Worm (Caenorhabditis elegans) whole organism, young adult: ENCODE measurements around the gene D1086.9.
"Not testable (repeated sequence)": the region's sequence is repeated elsewhere in the genome, so short reads cannot be mapped to it uniquely, and the experiment has no call there.

Source experiments
- B0035.1 ChIP-seq: sonication (generic microtip); optimal IDR thresholded peaks from 2 replicates; lab custom pipeline; 2016; ENCODE audit warnings: missing genetic modification characterization, mild to moderate bottlenecking, missing compliant biosample characterization, missing genotype, missing genetic modification reagents
- C06A6.2 ChIP-seq: fragments of 200-800 bp; sonication (Bioruptor generic); conservative IDR thresholded peaks from 2 replicates; pipeline ENCODE4 v1.3.6; 2022; ENCODE audit warnings: missing genetic modification characterization, missing compliant biosample characterization
- F23B12.7 ChIP-seq: sonication (generic microtip); optimal IDR thresholded peaks from 2 replicates; lab custom pipeline; 2017; ENCODE audit warnings: missing genetic modification characterization, mild to moderate bottlenecking, missing compliant biosample characterization, antibody characterized with exemption, moderate library complexity; ENCODE audit not compliant: insufficient read depth
- F55B11.4 ChIP-seq: sonication (generic microtip); optimal IDR thresholded peaks from 2 replicates; lab custom pipeline; 2016; ENCODE audit warnings: missing compliant biosample characterization, missing genetic modification characterization, borderline replicate concordance; ENCODE audit not compliant: insufficient read depth
- F57A8.1 ChIP-seq: fragments of 200-800 bp; sonication (Bioruptor generic); optimal IDR thresholded peaks from 2 replicates; lab custom pipeline; 2018; ENCODE audit warnings: mild to moderate bottlenecking, missing genetic modification characterization, moderate library complexity, missing compliant biosample characterization
- Y95B8A.8 ChIP-seq: fragments of 200-800 bp; sonication (Bioruptor generic); IDR thresholded peaks from 2 replicates; pipeline ENCODE4 v1.3.6; 2022; ENCODE audit warnings: missing genetic modification reagents, missing genetic modification characterization, missing compliant biosample characterization
- ama-1 ChIP-seq, 3 experiments: fragments of 150-350 bp in 1 of 3; sonication (generic microtip) in 2 of 3; optimal IDR thresholded peaks; 2 replicates each; lab custom pipeline; 2014 to 2018; ENCODE audit warnings: missing biosample characterization in 2 of 3, missing genetic modification characterization in 2 of 3, missing genetic modification reagents in 2 of 3
- cebp-2 ChIP-seq: fragments of 200-800 bp; sonication (Bioruptor generic); IDR thresholded peaks from 2 replicates; pipeline ENCODE4 v1.3.6; 2022; ENCODE audit warnings: missing genetic modification characterization, missing compliant biosample characterization
- hmg-20 ChIP-seq: fragments of 200-800 bp; sonication (Bioruptor generic); IDR thresholded peaks from 2 replicates; pipeline ENCODE4 v1.3.6; 2022; ENCODE audit warnings: missing genetic modification reagents, missing genetic modification characterization, missing compliant biosample characterization
- mcd-1 ChIP-seq: fragments of 200-800 bp; sonication (Bioruptor generic); IDR thresholded peaks from 2 replicates; pipeline ENCODE4 v1.3.6; 2022; ENCODE audit warnings: missing genetic modification reagents, missing genetic modification characterization, missing compliant biosample characterization
- nhr-90 ChIP-seq: sonication (generic microtip); optimal IDR thresholded peaks from 2 replicates; lab custom pipeline; 2016; ENCODE audit warnings: missing genotype, mild to moderate bottlenecking, missing genetic modification characterization, missing compliant biosample characterization
- pbrm-1 ChIP-seq: fragments of 200-800 bp; sonication (Bioruptor generic); IDR thresholded peaks from 2 replicates; pipeline ENCODE4 v1.3.6; 2022; ENCODE audit warnings: missing genetic modification reagents, missing genetic modification characterization, missing compliant biosample characterization
- sea-2 ChIP-seq: fragments of 200-800 bp; sonication (Bioruptor generic); IDR thresholded peaks from 2 replicates; pipeline ENCODE4 v1.3.6; 2022; ENCODE audit warnings: missing genetic modification characterization, missing compliant biosample characterization
- ztf-3 ChIP-seq: fragments of 200-800 bp; sonication (Bioruptor generic); optimal IDR thresholded peaks from 2 replicates; lab custom pipeline; 2018; ENCODE audit warnings: mild to moderate bottlenecking, missing genetic modification characterization, missing compliant biosample characterization

ce11 chrV:14055097-14055496 lies 49.0 kb upstream of the D1086.9 start:
- not testable (repeated sequence) for TF ChIP-seq F55B11.4 (tag; lab: Kevin White, UChicago); Y95B8A.8 (GFP tag; lab: Robert Waterston, UW); ama-1 (optimal IDR thresholded peaks at IDR 0.05; lab: Kevin White, UChicago); ama-1 (GFP tag; optimal IDR thresholded peaks at IDR 0.05; lab: Kevin White, UChicago); F23B12.7 (tag; lab: Kevin White, UChicago); nhr-90 (tag; lab: Kevin White, UChicago)
- TF ChIP-seq F57A8.1 (GFP tag; lab: Kevin White, UChicago), result peak; percentile 34
- TF ChIP-seq mcd-1 (GFP tag; lab: Robert Waterston, UW), result peak; percentile 99
- peak; percentile 95 for TF ChIP-seq pbrm-1
- TF ChIP-seq hmg-20 (GFP tag; lab: Robert Waterston, UW), result peak; percentile 91
- TF ChIP-seq sea-2 (GFP tag; lab: Robert Waterston, UW), result peak; percentile 93
- TF ChIP-seq ztf-3 (GFP tag; lab: Kevin White, UChicago), result peak; percentile 73
- TF ChIP-seq B0035.1 (tag; lab: Kevin White, UChicago), result peak; percentile 62
- peak; percentile 97 for TF ChIP-seq C06A6.2
- 0 out of 2 replicates have a peak, but pooled peaks have one; percentile 27 for TF ChIP-seq cebp-2 (GFP tag; lab: Robert Waterston, UW)
